Worm (Caenorhabditis elegans): ENCODE measurements around the gene Y44A6D.5.

Y44A6D.5 gene

ce11 chrV:20802906-20803305 is at the start of gene Y44A6D.5:
Gene Y44A6D.5, minus strand, starts transcription at chrV:20803006.
- TF ChIP-seq blmp-1 (tag; optimal IDR thresholded peaks at IDR 0.05; ENCODE audit: insufficient read depth) = no peak
- TF ChIP-seq lin-11 (tag; optimal IDR thresholded peaks at IDR 0.05) = no peak
- TF ChIP-seq nhr-23 (tag; optimal IDR thresholded peaks at IDR 0.05) = no peak
- TF ChIP-seq egl-27 (tag; optimal IDR thresholded peaks at IDR 0.05) = no peak
- no peak for TF ChIP-seq aly-2 (tag; optimal IDR thresholded peaks at IDR 0.05)
- no peak for TF ChIP-seq nhr-237 (tag; optimal IDR thresholded peaks at IDR 0.05)
- TF ChIP-seq ztf-11 (tag; optimal IDR thresholded peaks at IDR 0.05) = no peak
- no peak for TF ChIP-seq lin-13 (GFP tag; optimal IDR thresholded peaks at IDR 0.05)
- TF ChIP-seq R02D3.7 (tag; optimal IDR thresholded peaks at IDR 0.05) = no peak
- TF ChIP-seq lin-39 (tag; optimal IDR thresholded peaks at IDR 0.05) = no peak
- TF ChIP-seq unc-39 (tag; optimal IDR thresholded peaks at IDR 0.05) = no peak
- no peak for TF ChIP-seq ama-1 (optimal IDR thresholded peaks at IDR 0.05)
- TF ChIP-seq ztf-1 (GFP tag; conservative IDR thresholded peaks at IDR 0.05) = no peak
- TF ChIP-seq dmd-4 (tag; optimal IDR thresholded peaks at IDR 0.05) = no peak
- TF ChIP-seq zag-1 (tag; optimal IDR thresholded peaks at IDR 0.05) = no peak

- TF ChIP-seq lsy-2 (tag; optimal IDR thresholded peaks at IDR 0.05) (peak in 1 of 2 experiments; percentile 64), elt-1 (tag; optimal IDR thresholded peaks at IDR 0.05) (no peak), zag-1 (tag; optimal IDR thresholded peaks at IDR 0.05) (no peak), mab-5 (tag; optimal IDR thresholded peaks at IDR 0.05) (no peak), nhr-129 (tag; optimal IDR thresholded peaks at IDR 0.05) (peak; percentile 21), R02D3.7 (tag; optimal IDR thresholded peaks at IDR 0.05) (no peak), ztf-1 (GFP tag; conservative IDR thresholded peaks at IDR 0.05) (no peak), sma-9 (GFP tag; optimal IDR thresholded peaks at IDR 0.05) (peak; percentile 26), sma-9 (tag; optimal IDR thresholded peaks at IDR 0.05) (no peak), nhr-237 (tag; optimal IDR thresholded peaks at IDR 0.05) (no peak), gmeb-1 (tag; optimal IDR thresholded peaks at IDR 0.05) (peak; percentile 48), lin-13 (GFP tag; optimal IDR thresholded peaks at IDR 0.05) (peak; percentile 49), lin-11 (tag; optimal IDR thresholded peaks at IDR 0.05) (peak; percentile 35), blmp-1 (tag; optimal IDR thresholded peaks at IDR 0.05; ENCODE audit: insufficient read depth) (no peak), crh-2 (tag; optimal IDR thresholded peaks at IDR 0.05) (no peak), unc-55 (GFP tag; optimal IDR thresholded peaks at IDR 0.05) (peak; percentile 62), alr-1 (tag; optimal IDR thresholded peaks at IDR 0.05) (no peak), ceh-82 (tag; optimal IDR thresholded peaks at IDR 0.05) (no peak), C34F6.9 (tag; optimal IDR thresholded peaks at IDR 0.05) (peak; percentile 30), unc-62 (GFP tag; optimal IDR thresholded peaks at IDR 0.05) (no peak), sem-4 (tag; optimal IDR thresholded peaks at IDR 0.05) (peak; percentile 38), lin-39 (tag; optimal IDR thresholded peaks at IDR 0.05) (no peak), F13H6.1 (tag; optimal IDR thresholded peaks at IDR 0.05) (peak; percentile 39), sma-3 (GFP tag; optimal IDR thresholded peaks at IDR 0.05) (peak; percentile 47), nhr-11 (tag; optimal IDR thresholded peaks at IDR 0.05) (no peak)
Observed at ce11 chrV:20851847-20852386, 49.1 kb upstream of the Y44A6D.5 start, which contains the start of gene ndua-1. Gene ndua-1, minus strand, starts transcription at chrV:20851897.

ce11 chrV:20850580-20850979 is 47.8 kb upstream of the Y44A6D.5 start, which contains the start of gene clec-264:
Gene clec-264, minus strand, starts transcription at chrV:20850701.
- TF ChIP-seq unc-55 (GFP tag; optimal IDR thresholded peaks at IDR 0.05) (no peak), Y55F3AM.14 (GFP tag; optimal IDR thresholded peaks at IDR 0.05) (no peak), mbf-1 (tag; optimal IDR thresholded peaks at IDR 0.05) (no peak), dmd-4 (tag; optimal IDR thresholded peaks at IDR 0.05) (no peak), ztf-1 (GFP tag; conservative IDR thresholded peaks at IDR 0.05) (no peak), crh-2 (tag; optimal IDR thresholded peaks at IDR 0.05) (no peak), ztf-11 (tag; optimal IDR thresholded peaks at IDR 0.05) (no peak), nhr-6 (tag; optimal IDR thresholded peaks at IDR 0.05) (no peak), C34F6.9 (tag; optimal IDR thresholded peaks at IDR 0.05) (no peak), ceh-82 (tag; optimal IDR thresholded peaks at IDR 0.05) (no peak), fos-1 (tag; optimal IDR thresholded peaks at IDR 0.05) (no peak), sma-3 (GFP tag; optimal IDR thresholded peaks at IDR 0.05) (no peak), ceh-16 (tag; optimal IDR thresholded peaks at IDR 0.05) (no peak)

- TF ChIP-seq egl-27 (tag; optimal IDR thresholded peaks at IDR 0.05) (no peak), lin-13 (GFP tag; optimal IDR thresholded peaks at IDR 0.05) (peak; percentile 2), C34F6.9 (tag; optimal IDR thresholded peaks at IDR 0.05) (peak; percentile 35), F13H6.1 (tag; optimal IDR thresholded peaks at IDR 0.05) (peak; percentile 52), nhr-129 (tag; optimal IDR thresholded peaks at IDR 0.05) (peak; percentile 14), ama-1 (optimal IDR thresholded peaks at IDR 0.05) (peak; percentile 86), nhr-10 (tag; optimal IDR thresholded peaks at IDR 0.05) (no peak), lin-11 (tag; optimal IDR thresholded peaks at IDR 0.05) (no peak), lsy-2 (tag; optimal IDR thresholded peaks at IDR 0.05) (peak in 1 of 2 experiments; percentile 22)
Observed at ce11 chrV:20847743-20848229, 45.0 kb upstream of the Y44A6D.5 start.
